Fruit fly (Drosophila melanogaster): ENCODE results near the gene CG15535.

Gene CG15535

DNA sequence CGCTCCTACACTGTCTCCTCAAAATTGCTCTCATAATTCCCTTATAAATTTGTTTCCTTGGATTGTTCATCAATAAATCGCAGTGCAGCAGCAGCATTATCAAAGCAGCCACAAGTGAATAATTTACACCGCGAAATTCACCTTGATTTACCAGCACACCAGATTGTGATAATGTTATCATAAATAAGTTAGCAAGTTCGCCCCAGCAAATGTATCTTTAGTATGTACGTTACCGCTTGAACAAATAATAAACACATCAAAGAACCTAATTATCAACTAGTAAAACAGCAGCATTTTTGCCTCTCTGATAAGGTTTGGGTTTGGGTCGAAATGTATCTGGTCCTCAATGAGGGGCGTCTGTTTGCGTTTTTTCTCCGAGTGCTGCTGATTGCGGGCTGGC, 33.4 kb downstream of the CG15535 start (continued):
- TF ChIP-seq kni (GFP tag; optimal IDR thresholded peaks at IDR 0.05), result no peak

DNA sequence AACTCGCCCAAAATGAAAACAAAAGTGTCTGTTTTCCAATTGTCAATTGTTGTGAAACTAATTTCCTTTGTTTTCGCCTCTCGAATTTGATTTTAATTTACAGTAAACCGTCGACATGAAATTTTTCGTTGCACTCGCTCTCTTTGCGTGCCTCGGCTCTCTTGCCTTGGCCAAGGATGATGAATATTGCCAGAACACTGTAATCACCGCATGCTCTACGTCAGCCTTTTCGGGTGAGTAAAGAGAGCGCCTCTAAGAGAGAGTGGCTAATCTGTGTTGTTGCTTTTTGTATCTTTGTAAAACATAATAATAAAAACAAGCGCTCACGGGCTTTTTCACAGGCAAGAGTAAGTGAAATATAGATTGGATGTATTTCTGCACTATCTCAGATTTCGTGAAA, 34.6 kb downstream of the CG15535 start:
- TF ChIP-seq Poxn (GFP tag; IDR thresholded peaks at IDR 0.05) (no peak), lbe (GFP tag; optimal IDR thresholded peaks at IDR 0.05) (peak; percentile 10), Dp (GFP tag; optimal IDR thresholded peaks at IDR 0.05) (no peak), CG13624 (GFP tag; optimal IDR thresholded peaks at IDR 0.05) (peak; percentile 9), Ptx1 (GFP tag; IDR thresholded peaks at IDR 0.05) (no peak), CG4328 (GFP tag; optimal IDR thresholded peaks at IDR 0.05) (no peak), D19B (GFP tag; optimal IDR thresholded peaks at IDR 0.05) (no peak), fru (optimal IDR thresholded peaks at IDR 0.05) (no peak), CG7963 (GFP tag; IDR thresholded peaks at IDR 0.05; ENCODE audit: partially characterized antibody) (no peak), CG7786 (GFP tag; optimal IDR thresholded peaks at IDR 0.05) (no peak), CG30431 (GFP tag; optimal IDR thresholded peaks at IDR 0.05) (no peak), nom (GFP tag; optimal IDR thresholded peaks at IDR 0.05) (peak; percentile 1), CG9609 (GFP tag; optimal IDR thresholded peaks at IDR 0.05) (no peak), nerfin-2 (GFP tag; IDR thresholded peaks at IDR 0.05; ENCODE audit: partially characterized antibody) (no peak), MTF-1 (GFP tag; optimal IDR thresholded peaks at IDR 0.05; ENCODE audit: borderline replicate concordance) (peak; percentile 97), CG3163 (GFP tag; optimal IDR thresholded peaks at IDR 0.05) (peak; percentile 95), Pdp1 (GFP tag; optimal IDR thresholded peaks at IDR 0.05) (no peak), odd (GFP tag; optimal IDR thresholded peaks at IDR 0.05) (no peak), Drgx (GFP tag; IDR thresholded peaks at IDR 0.05) (no peak), ken (GFP tag; IDR thresholded peaks at IDR 0.05) (no peak), zfh1 (GFP tag; IDR thresholded peaks at IDR 0.05) (no peak), jing (GFP tag; optimal IDR thresholded peaks at IDR 0.05) (no peak), Med (GFP tag) (peak; percentile 10), CG2712 (tag; optimal IDR thresholded peaks at IDR 0.05) (no peak), Dbx (GFP tag; IDR thresholded peaks at IDR 0.05) (no peak), sqz (GFP tag; optimal IDR thresholded peaks at IDR 0.05) (no peak), Awh (GFP tag; IDR thresholded peaks at IDR 0.05) (no peak), pzg (GFP tag; optimal IDR thresholded peaks at IDR 0.05) (no peak), da (GFP tag; optimal IDR thresholded peaks at IDR 0.05) (no peak), CG16813 (GFP tag; IDR thresholded peaks at IDR 0.05; ENCODE audit: partially characterized antibody) (no peak), Trl (optimal IDR thresholded peaks at IDR 0.05) (peak; percentile 93), Trl (GFP tag; optimal IDR thresholded peaks at IDR 0.05) (no peak), yki (optimal IDR thresholded peaks at IDR 0.05) (peak; percentile 56)

dm6 chr3R:30388215-30388871, 35.4 kb downstream of the CG15535 start:
- TF ChIP-seq CG10267 (tag; optimal IDR thresholded peaks at IDR 0.05) (peak; percentile 88), CG9609 (GFP tag; optimal IDR thresholded peaks at IDR 0.05) (peak; percentile 98), CG8281 (tag; optimal IDR thresholded peaks at IDR 0.05) (peak; percentile 86), B-H1 (GFP tag; IDR thresholded peaks at IDR 0.05) (peak; percentile 84), slp2 (GFP tag; optimal IDR thresholded peaks at IDR 0.05) (peak; percentile 98), Camta (GFP tag; optimal IDR thresholded peaks at IDR 0.05) (peak; percentile 98), oc (tag; optimal IDR thresholded peaks at IDR 0.05) (peak; percentile 76), Gsc (GFP tag; IDR thresholded peaks at IDR 0.05) (peak; percentile 82), CG6791 (GFP tag; IDR thresholded peaks at IDR 0.05; ENCODE audit: partially characterized antibody) (no peak), Ptx1 (GFP tag; IDR thresholded peaks at IDR 0.05) (peak; percentile 91), CG1603 (tag; optimal IDR thresholded peaks at IDR 0.05) (peak; percentile 92), ara (GFP tag; IDR thresholded peaks at IDR 0.05) (peak; percentile 81), CG4328 (GFP tag; optimal IDR thresholded peaks at IDR 0.05) (peak; percentile 98), CG18764 (GFP tag; optimal IDR thresholded peaks at IDR 0.05) (peak; percentile 91), CG3281 (GFP tag; optimal IDR thresholded peaks at IDR 0.05) (peak; percentile 97), CG34376 (GFP tag; optimal IDR thresholded peaks at IDR 0.05) (peak; percentile 97), zen (tag; optimal IDR thresholded peaks at IDR 0.05) (peak; percentile 86), NfI (GFP tag; optimal IDR thresholded peaks at IDR 0.05) (peak; percentile 95), Dip3 (GFP tag; optimal IDR thresholded peaks at IDR 0.05) (peak; percentile 95)

All from whole organism, embryonic.